Fruit fly (Drosophila melanogaster): Measurements from ENCODE around the gene CG9555.

The CG9555 gene

dm6 chr2L:8997285-8997684 lies 5.8 kb downstream of the CG9555 start, which contains the start of the genes alien and CG18661 (continued):
- TF ChIP-seq CG1792 (GFP tag; optimal IDR thresholded peaks at IDR 0.05) (peak; percentile 57), gce (GFP tag; IDR thresholded peaks at IDR 0.05) (peak; percentile 58; the same call in 2 of the 3 replicates), trem (tag; optimal IDR thresholded peaks at IDR 0.05) (peak; percentile 73), C15 (GFP tag; IDR thresholded peaks at IDR 0.05) (peak; percentile 86; the same call in 2 of the 3 replicates), tio (GFP tag; optimal IDR thresholded peaks at IDR 0.05) (peak; percentile 36), GATAe (GFP tag; conservative IDR thresholded peaks at IDR 0.05) (peak; percentile 55; the same call in 1 of the 2 replicates), CG10366 (GFP tag; IDR thresholded peaks at IDR 0.05) (peak; percentile 97), CG3163 (GFP tag; optimal IDR thresholded peaks at IDR 0.05) (peak; percentile 55), CG15479 (GFP tag; optimal IDR thresholded peaks at IDR 0.05) (no peak), Hey (tag; optimal IDR thresholded peaks at IDR 0.05) (no peak), ab (GFP tag; optimal IDR thresholded peaks at IDR 0.05) (peak; percentile 43), CG4854 (GFP tag; optimal IDR thresholded peaks at IDR 0.05) (peak; percentile 59), lbe (GFP tag; optimal IDR thresholded peaks at IDR 0.05) (no peak), Ada2b (GFP tag; IDR thresholded peaks at IDR 0.05) (peak; percentile 96), grn (GFP tag; optimal IDR thresholded peaks at IDR 0.05) (peak; percentile 69), fd102C (GFP tag; optimal IDR thresholded peaks at IDR 0.05) (peak; percentile 48), CG12155 (GFP tag; optimal IDR thresholded peaks at IDR 0.05) (peak; percentile 89), CG42726 (GFP tag; IDR thresholded peaks at IDR 0.05; ENCODE audit: partially characterized antibody) (no peak), zf30C (GFP tag; optimal IDR thresholded peaks at IDR 0.05) (no peak), CG7556 (GFP tag; optimal IDR thresholded peaks at IDR 0.05) (peak; percentile 30), chm (GFP tag; IDR thresholded peaks at IDR 0.05) (peak; percentile 89), gt (GFP tag; IDR thresholded peaks at IDR 0.05) (peak; percentile 49; the same call in 1 of the 2 replicates), sens-2 (GFP tag; IDR thresholded peaks at IDR 0.05) (peak; percentile 92), CG7271 (tag; optimal IDR thresholded peaks at IDR 0.05) (no peak), gro (GFP tag; optimal IDR thresholded peaks at IDR 0.05) (peak; percentile 65), CG7745 (tag; optimal IDR thresholded peaks at IDR 0.05) (no peak), HLHmδ (GFP tag; optimal IDR thresholded peaks at IDR 0.05) (no peak), CG34224 (GFP tag; IDR thresholded peaks at IDR 0.05; ENCODE audit: partially characterized antibody) (no peak), CG6272 (GFP tag; IDR thresholded peaks at IDR 0.05) (peak; percentile 87), BEAF-32 (GFP tag; optimal IDR thresholded peaks at IDR 0.05) (peak; percentile 73), CG15073 (GFP tag; optimal IDR thresholded peaks at IDR 0.05) (peak; percentile 15), CG12942 (GFP tag; optimal IDR thresholded peaks at IDR 0.05) (peak; percentile 80), al (GFP tag; IDR thresholded peaks at IDR 0.05) (peak; percentile 88), mirr (GFP tag; optimal IDR thresholded peaks at IDR 0.05) (peak; percentile 23), CG4820 (GFP tag; optimal IDR thresholded peaks at IDR 0.05) (peak; percentile 58), Sin3A (optimal IDR thresholded peaks at IDR 0.05) (peak; percentile 52), slbo (GFP tag; IDR thresholded peaks at IDR 0.05) (peak; percentile 98), emc (GFP tag; optimal IDR thresholded peaks at IDR 0.05) (peak; percentile 49), Hmx (GFP tag; optimal IDR thresholded peaks at IDR 0.05) (peak; percentile 84), CG3726 (GFP tag; IDR thresholded peaks at IDR 0.05) (peak; percentile 95; the same call in 1 of the 3 replicates), D19B (GFP tag; optimal IDR thresholded peaks at IDR 0.05) (peak; percentile 43), CG7372 (GFP tag; IDR thresholded peaks at IDR 0.05) (peak; percentile 96), CG11504 (tag; optimal IDR thresholded peaks at IDR 0.05) (peak; percentile 90), CG11696 (GFP tag; IDR thresholded peaks at IDR 0.05) (peak; percentile 50; the same call in 1 of the 2 replicates), CG32532 (GFP tag; IDR thresholded peaks at IDR 0.05) (peak; percentile 92), hbn (GFP tag; IDR thresholded peaks at IDR 0.05; ENCODE audit: partially characterized antibody) (no peak), sima (GFP tag; optimal IDR thresholded peaks at IDR 0.05) (peak; percentile 93), danr (GFP tag; IDR thresholded peaks at IDR 0.05) (peak; percentile 91), CG13296 (GFP tag; optimal IDR thresholded peaks at IDR 0.05) (peak; percentile 0), hb (GFP tag; IDR thresholded peaks at IDR 0.05; ENCODE audit: partially characterized antibody) (no peak), CG1233 (GFP tag; optimal IDR thresholded peaks at IDR 0.05) (peak; percentile 37)

All from whole organism, embryonic.